Worm (Caenorhabditis elegans): ENCODE measurements around the gene Y17G9B.4.

ce11 chrIV:4760378-4761084 is 8.6 kb downstream of the Y17G9B.4 start, which contains the start of the genes memi-1 and cyp-31A3:
- TF ChIP-seq ama-1 (optimal IDR thresholded peaks at IDR 0.05) (no peak), aly-1 (tag; optimal IDR thresholded peaks at IDR 0.05) (no peak), ceh-36 (tag; optimal IDR thresholded peaks at IDR 0.05) (no peak), sea-1 (GFP tag; conservative IDR thresholded peaks at IDR 0.05) (no peak), F13C5.2 (tag; optimal IDR thresholded peaks at IDR 0.05) (no peak)

Measured in whole organism, early embryonic.